Fruit fly (Drosophila melanogaster) whole organism, embryonic: ENCODE measurements around the gene Cpr11B.

Experiments
- Bgb ChIP-seq: fragments of 200-800 bp; sonication (Bioruptor generic); IDR thresholded peaks from 2 replicates; pipeline ENCODE4 v1.3.6; 2022; ENCODE audit warnings: missing biosample characterization, missing genetic modification characterization; ENCODE audit not compliant: partially characterized antibody
- BtbVII ChIP-seq: fragments of 200-800 bp; sonication (Bioruptor generic); optimal IDR thresholded peaks from 3 replicates; lab custom pipeline; 2017; ENCODE audit warnings: missing biosample characterization, mild to moderate bottlenecking, missing genetic modification characterization
- CG10267 ChIP-seq: fragments of 200-800 bp; sonication (Bioruptor generic); optimal IDR thresholded peaks from 2 replicates; lab custom pipeline; 2018; ENCODE audit warnings: missing biosample characterization, mild to moderate bottlenecking, missing genetic modification characterization, moderate library complexity
- CG10321 ChIP-seq: fragments of 200-800 bp; sonication (Bioruptor generic); IDR thresholded peaks from 2 replicates; pipeline ENCODE4 v1.3.6; 2022; ENCODE audit warnings: missing biosample characterization, missing genetic modification characterization
- CG11085 ChIP-seq: fragments of 200-800 bp; sonication (Bioruptor generic); IDR thresholded peaks from 2 replicates; pipeline ENCODE4 v1.3.6; 2022; ENCODE audit warnings: missing biosample characterization, missing genetic modification characterization
- CG11695 ChIP-seq: fragments of 200-800 bp; sonication (Bioruptor generic); IDR thresholded peaks from 3 replicates; pipeline ENCODE4 v1.3.6; 2022; ENCODE audit warnings: missing biosample characterization, missing genetic modification characterization
- CG12155 ChIP-seq: fragments of 200-800 bp; sonication (Bioruptor generic); optimal IDR thresholded peaks from 3 replicates; lab custom pipeline; 2016; ENCODE audit warnings: missing biosample characterization, missing genetic modification characterization
- CG14860 ChIP-seq: fragments of 200-800 bp; sonication (Bioruptor generic); IDR thresholded peaks from 3 replicates; pipeline ENCODE4 v1.3.6; 2022; ENCODE audit warnings: missing biosample characterization, missing genetic modification characterization; ENCODE audit not compliant: partially characterized antibody
- CG1602 ChIP-seq: fragments of 200-800 bp; sonication (Bioruptor generic); optimal IDR thresholded peaks from 3 replicates; lab custom pipeline; 2016; ENCODE audit warnings: missing biosample characterization, missing genetic modification characterization
- CG16813 ChIP-seq: fragments of 200-800 bp; sonication (Bioruptor generic); IDR thresholded peaks from 3 replicates; pipeline ENCODE4 v1.3.6; 2022; ENCODE audit warnings: missing biosample characterization, missing genetic modification characterization; ENCODE audit not compliant: partially characterized antibody
- CG18011 ChIP-seq: fragments of 200-800 bp; sonication (Bioruptor generic); optimal IDR thresholded peaks from 2 replicates; lab custom pipeline; 2017; ENCODE audit warnings: missing biosample characterization, missing genetic modification characterization, mild to moderate bottlenecking, moderate library complexity, missing genotype
- CG18599 ChIP-seq: fragments of 200-800 bp; sonication (Bioruptor generic); optimal IDR thresholded peaks from 3 replicates; lab custom pipeline; 2017; ENCODE audit warnings: missing biosample characterization, missing genetic modification characterization, mild to moderate bottlenecking, moderate library complexity, missing genetic modification reagents
- CG3281 ChIP-seq: fragments of 200-800 bp; sonication (Bioruptor generic); optimal IDR thresholded peaks from 3 replicates; lab custom pipeline; 2017; ENCODE audit warnings: missing biosample characterization, mild to moderate bottlenecking, missing genetic modification characterization
- CG33557 ChIP-seq: fragments of 200-800 bp; sonication (Bioruptor generic); optimal IDR thresholded peaks from 2 replicates; lab custom pipeline; 2019; ENCODE audit warnings: missing biosample characterization, mild to moderate bottlenecking, missing genetic modification characterization, moderate library complexity
- CG3847 ChIP-seq: fragments of 200-800 bp; sonication (Bioruptor generic); IDR thresholded peaks from 2 replicates; pipeline ENCODE4 v1.3.6; 2022; ENCODE audit warnings: missing biosample characterization, missing genetic modification characterization
- CG4360 ChIP-seq: fragments of 200-800 bp; sonication (Bioruptor generic); IDR thresholded peaks from 2 replicates; pipeline ENCODE4 v1.3.6; 2022; ENCODE audit warnings: missing biosample characterization, missing genetic modification characterization
- CG7839 ChIP-seq: fragments of 200-800 bp; sonication (Bioruptor generic); optimal IDR thresholded peaks from 3 replicates; lab custom pipeline; 2018; ENCODE audit warnings: missing biosample characterization, mild to moderate bottlenecking, missing genetic modification characterization, moderate library complexity
- CoRest ChIP-seq: fragments of 200-800 bp; sonication (Bioruptor generic); optimal IDR thresholded peaks from 3 replicates; lab custom pipeline; 2018; ENCODE audit warnings: missing biosample characterization, mild to moderate bottlenecking, missing genetic modification characterization, moderate library complexity
- Dref ChIP-seq: fragments of 200-800 bp; sonication (Bioruptor generic); IDR thresholded peaks from 2 replicates; pipeline ENCODE4 v1.3.6; 2022; ENCODE audit warnings: missing biosample characterization, missing genetic modification characterization
- Gug ChIP-seq: fragments of 200-800 bp; sonication (Bioruptor generic); IDR thresholded peaks from 4 replicates; pipeline ENCODE4 v1.3.6; 2022; ENCODE audit warnings: missing biosample characterization, missing genetic modification characterization
- HLHmδ ChIP-seq: fragments of 200-800 bp; sonication (Bioruptor generic); optimal IDR thresholded peaks from 2 replicates; lab custom pipeline; 2018; ENCODE audit warnings: missing biosample characterization, mild to moderate bottlenecking, missing genetic modification characterization, moderate library complexity
- Hr3 ChIP-seq: fragments of 200-800 bp; sonication (Bioruptor generic); optimal IDR thresholded peaks from 3 replicates; lab custom pipeline; 2016; ENCODE audit warnings: missing biosample characterization, missing genetic modification characterization
- Myb ChIP-seq: fragments of 200-800 bp; sonication (Bioruptor generic); optimal IDR thresholded peaks from 2 replicates; lab custom pipeline; 2016; ENCODE audit warnings: missing biosample characterization, missing genetic modification characterization
- Nf-YC ChIP-seq: fragments of 200-800 bp; optimal IDR thresholded peaks from 3 replicates; lab custom pipeline; 2019; ENCODE audit warnings: missing biosample characterization, mild to moderate bottlenecking, missing genetic modification characterization, moderate library complexity
- PHDP ChIP-seq: fragments of 200-800 bp; sonication (Bioruptor generic); optimal IDR thresholded peaks from 3 replicates; lab custom pipeline; 2018; ENCODE audit warnings: missing biosample characterization, mild to moderate bottlenecking, missing genetic modification characterization, moderate library complexity
- Rfx ChIP-seq: fragments of 200-800 bp; sonication (Bioruptor generic); IDR thresholded peaks from 2 replicates; pipeline ENCODE4 v1.3.6; 2022; ENCODE audit warnings: missing biosample characterization, missing genetic modification characterization
- Sry-β ChIP-seq: fragments of 200-800 bp; sonication (Bioruptor generic); optimal IDR thresholded peaks from 2 replicates; lab custom pipeline; 2018; ENCODE audit warnings: missing biosample characterization, mild to moderate bottlenecking, missing genetic modification characterization, moderate library complexity
- Ssrp ChIP-seq: fragments of 200-800 bp; sonication (Bioruptor generic); optimal IDR thresholded peaks from 2 replicates; lab custom pipeline; 2018; ENCODE audit warnings: missing biosample characterization, mild to moderate bottlenecking, missing genetic modification characterization, moderate library complexity
- amos ChIP-seq: fragments of 200-800 bp; sonication (Bioruptor generic); IDR thresholded peaks from 2 replicates; pipeline ENCODE4 v1.3.6; 2022; ENCODE audit warnings: missing biosample characterization, missing genetic modification characterization; ENCODE audit not compliant: partially characterized antibody
- br ChIP-seq: fragments of >200 bp; optimal IDR thresholded peaks from 2 replicates; lab custom pipeline; 2017
- chif ChIP-seq, 2 experiments: fragments of 200-800 bp; sonication (Bioruptor generic); optimal IDR thresholded peaks; 3 replicates each; lab custom pipeline; 2016; ENCODE audit warnings: missing biosample characterization in 2 of 2, missing genetic modification characterization in 2 of 2
- esg ChIP-seq: fragments of 200-800 bp; sonication (Bioruptor generic); conservative IDR thresholded peaks from 2 replicates; pipeline ENCODE4 v1.3.6; 2022; ENCODE audit warnings: missing biosample characterization, missing genetic modification characterization
- fd3F ChIP-seq: fragments of 200-800 bp; sonication (Bioruptor generic); optimal IDR thresholded peaks from 2 replicates; lab custom pipeline; 2018; ENCODE audit warnings: missing biosample characterization, mild to moderate bottlenecking, missing genetic modification characterization, moderate library complexity
- fu2 ChIP-seq: fragments of 200-800 bp; sonication (Bioruptor generic); optimal IDR thresholded peaks from 2 replicates; lab custom pipeline; 2016; ENCODE audit warnings: missing biosample characterization, missing genetic modification characterization
- gcm ChIP-seq: fragments of 200-800 bp; sonication (Bioruptor generic); optimal IDR thresholded peaks from 2 replicates; lab custom pipeline; 2019; ENCODE audit warnings: missing biosample characterization, mild to moderate bottlenecking, missing genetic modification characterization, moderate library complexity
- gem ChIP-seq: fragments of 200-800 bp; sonication (Bioruptor generic); optimal IDR thresholded peaks from 2 replicates; lab custom pipeline; 2019; ENCODE audit warnings: missing biosample characterization, mild to moderate bottlenecking, missing genetic modification characterization, moderate library complexity
- hkb ChIP-seq, 2 experiments: fragments of 200-800 bp in 1 of 2; fragments of >200 bp in 1 of 2; sonication (Bioruptor generic) in 1 of 2; IDR thresholded peaks in 1 of 2; optimal IDR thresholded peaks in 1 of 2; 2 replicates each; pipeline versions ENCODE4 v1.3.6 to Lab custom; 2017 to 2022; ENCODE audit warnings: missing biosample characterization in 1 of 2, missing genetic modification characterization in 1 of 2
- insv ChIP-seq, 2 experiments: fragments of 200-800 bp; sonication (Bioruptor generic); optimal IDR thresholded peaks; 3 replicates each; lab custom pipeline; 2016 to 2018; ENCODE audit warnings: missing biosample characterization in 2 of 2, missing genetic modification characterization in 2 of 2
- jing ChIP-seq: fragments of 200-800 bp; sonication (Bioruptor generic); optimal IDR thresholded peaks from 2 replicates; lab custom pipeline; 2018; ENCODE audit warnings: missing biosample characterization, mild to moderate bottlenecking, missing genetic modification characterization
- kay ChIP-seq: fragments of 200-800 bp; sonication (Bioruptor generic); optimal IDR thresholded peaks from 2 replicates; lab custom pipeline; 2016; ENCODE audit warnings: missing biosample characterization, missing genetic modification characterization
- nmo ChIP-seq: fragments of 200-800 bp; sonication (Bioruptor generic); optimal IDR thresholded peaks from 2 replicates; lab custom pipeline; 2018; ENCODE audit warnings: missing biosample characterization, mild to moderate bottlenecking, missing genetic modification characterization, moderate library complexity
- org-1 ChIP-seq: fragments of 200-800 bp; sonication (Bioruptor generic); optimal IDR thresholded peaks from 2 replicates; lab custom pipeline; 2017; ENCODE audit warnings: missing biosample characterization, missing genetic modification characterization
- pzg ChIP-seq: fragments of 200-800 bp; sonication (Bioruptor generic); optimal IDR thresholded peaks from 3 replicates; lab custom pipeline; 2018; ENCODE audit warnings: missing biosample characterization, mild to moderate bottlenecking, missing genetic modification characterization, moderate library complexity
- run ChIP-seq: fragments of 200-800 bp; sonication (Bioruptor generic); optimal IDR thresholded peaks from 3 replicates; lab custom pipeline; 2018; ENCODE audit warnings: missing biosample characterization, mild to moderate bottlenecking, missing genetic modification characterization
- sisA ChIP-seq: fragments of 200-800 bp; sonication (Bioruptor generic); IDR thresholded peaks from 2 replicates; pipeline ENCODE4 v1.3.6; 2022; ENCODE audit warnings: missing biosample characterization, missing genetic modification characterization
- stwl ChIP-seq: fragments of 200-800 bp; sonication (Bioruptor generic); optimal IDR thresholded peaks from 3 replicates; lab custom pipeline; 2018; ENCODE audit warnings: missing biosample characterization, mild to moderate bottlenecking, missing genetic modification characterization, moderate library complexity
- z ChIP-seq: fragments of 200-800 bp; sonication (Bioruptor generic); IDR thresholded peaks from 3 replicates; pipeline ENCODE4 v1.3.6; 2022; ENCODE audit warnings: missing biosample characterization, missing genetic modification characterization

Gene Cpr11B

dm6 chrX:12595610-12596336 lies 42.8 kb downstream of the Cpr11B start, which contains the start of the genes CG1824 and Sec16 (continued):
- TF ChIP-seq CG3847 (GFP tag; lab: Robert Waterston, UW): 0 out of 2 replicates have a peak, but pooled peaks have one; percentile 38
- TF ChIP-seq sisA (GFP tag; lab: Robert Waterston, UW): 0 out of 2 replicates have a peak, but pooled peaks have one; percentile 28
- TF ChIP-seq CG33557 (GFP tag; lab: Kevin White, UChicago): peak; percentile 34
- peak; percentile 18; the same call in 1 of the 2 replicates for TF ChIP-seq esg (GFP tag; lab: Robert Waterston, UW)
- peak; percentile 51 for TF ChIP-seq Rfx
- peak; percentile 9 for TF ChIP-seq fd3F (GFP tag; lab: Kevin White, UChicago)
- peak; percentile 44 for TF ChIP-seq Ssrp (tag; lab: Kevin White, UChicago)
- TF ChIP-seq CG10321: no peak
- TF ChIP-seq CG1602 (GFP tag; lab: Kevin White, UChicago): peak; percentile 58
- TF ChIP-seq z (GFP tag; lab: Robert Waterston, UW): no peak
- no peak for TF ChIP-seq jing
- peak; percentile 38 for TF ChIP-seq Hr3 (GFP tag; lab: Kevin White, UChicago)
- peak; percentile 16 for TF ChIP-seq pzg (GFP tag; lab: Kevin White, UChicago)
- no peak for TF ChIP-seq br
- TF ChIP-seq CG10267 (tag; lab: Kevin White, UChicago): peak; percentile 52
- TF ChIP-seq fu2: peak; percentile 1
- no peak for TF ChIP-seq kay (GFP tag; lab: Kevin White, UChicago)
- TF ChIP-seq PHDP (tag; lab: Kevin White, UChicago): no peak
- TF ChIP-seq gcm (GFP tag; lab: Kevin White, UChicago): no peak
- TF ChIP-seq CG18599 (GFP tag; lab: Kevin White, UChicago): peak; percentile 17
- TF ChIP-seq CG12155 (GFP tag; lab: Kevin White, UChicago): peak; percentile 40
- no peak for TF ChIP-seq CG4360
- TF ChIP-seq BtbVII (GFP tag; lab: Kevin White, UChicago): no peak
- TF ChIP-seq CG7839 (tag; lab: Kevin White, UChicago): peak; percentile 31
- TF ChIP-seq nmo: peak; percentile 70
- TF ChIP-seq Myb: peak; percentile 9
- no peak for TF ChIP-seq stwl (tag; lab: Kevin White, UChicago)
- peak; percentile 44 for TF ChIP-seq Sry-β (GFP tag; lab: Kevin White, UChicago)
- TF ChIP-seq hkb (optimal IDR thresholded peaks at IDR 0.05; lab: Kevin White, UChicago): no peak
- TF ChIP-seq hkb (GFP tag; IDR thresholded peaks at IDR 0.05; lab: Robert Waterston, UW): no peak
- TF ChIP-seq CG18011: no peak
- peak; percentile 57; the same call in 2 of the 4 replicates for TF ChIP-seq Gug (GFP tag; lab: Robert Waterston, UW)
- TF ChIP-seq HLHmδ (GFP tag; lab: Kevin White, UChicago): no peak
- TF ChIP-seq Nf-YC (tag; lab: Kevin White, UChicago): peak; percentile 66
- TF ChIP-seq run: no peak
- TF ChIP-seq CG16813 (GFP tag; lab: Robert Waterston, UW): peak; percentile 53; the same call in 2 of the 3 replicates
- TF ChIP-seq gem: peak; percentile 70
- 0 out of 3 replicates have a peak, but pooled peaks have one; percentile 22 for TF ChIP-seq CG11695 (GFP tag; lab: Robert Waterston, UW)
- TF ChIP-seq CG14860: 0 out of 3 replicates have a peak, but pooled peaks have one; percentile 38
- TF ChIP-seq org-1 (GFP tag; lab: Kevin White, UChicago): no peak
- peak; percentile 38 for TF ChIP-seq CG3281 (GFP tag; lab: Kevin White, UChicago)
- TF ChIP-seq Dref (GFP tag; lab: Robert Waterston, UW): peak; percentile 63
- TF ChIP-seq insv (GFP tag; optimal IDR thresholded peaks at IDR 0.05; lab: Kevin White, UChicago): peak in 1 of 2 experiments; percentile 92
- TF ChIP-seq Bgb (GFP tag; lab: Robert Waterston, UW): peak; percentile 2; the same call in 1 of the 2 replicates
- no peak for TF ChIP-seq chif (GFP tag; optimal IDR thresholded peaks at IDR 0.05; lab: Kevin White, UChicago)
- 0 out of 2 replicates have a peak, but pooled peaks have one; percentile 43 for TF ChIP-seq amos
- 0 out of 2 replicates have a peak, but pooled peaks have one; percentile 21 for TF ChIP-seq CG11085 (GFP tag; lab: Robert Waterston, UW)
- TF ChIP-seq CoRest: peak; percentile 80
